7 worm cellular contexts compared by ENCODE assay signal in genomic region chrV:19666308-19666707, ce11.
TF ChIP-seq lines count a peak whose summit lies in the region.

No protein-coding gene starts in this region.

TF ChIP-seq in whole organism, L1 larva, 84 proteins besides CTCF, POLR2A, EP300 and RAD21 (continues in another document):
- no peak for TF ChIP-seq ztf-11 (tag; optimal IDR thresholded peaks at IDR 0.05; lab: Kevin White, UChicago)
- TF ChIP-seq Y116A8C.19 (tag; optimal IDR thresholded peaks at IDR 0.05; lab: Kevin White, UChicago; ENCODE audit: borderline replicate concordance): no peak
- TF ChIP-seq hlh-17 (GFP tag; optimal IDR thresholded peaks at IDR 0.05; lab: Kevin White, UChicago; ENCODE audit: borderline replicate concordance): no peak
- TF ChIP-seq nhr-19 (GFP tag; conservative IDR thresholded peaks at IDR 0.05; lab: Robert Waterston, UW): 0 out of 2 replicates have a peak, but pooled peaks have one; percentile 32
- TF ChIP-seq irx-1 (tag; optimal IDR thresholded peaks at IDR 0.05; lab: Kevin White, UChicago): peak; percentile 45
- peak in 1 of 2 experiments; percentile 35 for TF ChIP-seq lin-35 (GFP tag; optimal IDR thresholded peaks at IDR 0.05; lab: Kevin White, UChicago)
- peak; percentile 11 for TF ChIP-seq C16A3.4 (tag; optimal IDR thresholded peaks at IDR 0.05; lab: Kevin White, UChicago)
- no peak for TF ChIP-seq aha-1 (tag; optimal IDR thresholded peaks at IDR 0.05; lab: Kevin White, UChicago)
- peak in 1 of 2 experiments; percentile 6 for TF ChIP-seq efl-1 (optimal IDR thresholded peaks at IDR 0.05; lab: Kevin White, UChicago)
- peak; percentile 17 to 58 for TF ChIP-seq efl-1 (GFP tag; optimal IDR thresholded peaks at IDR 0.05 in 1 of 2; lab: Kevin White, UChicago)
- no peak for TF ChIP-seq fos-1 (tag; optimal IDR thresholded peaks at IDR 0.05; lab: Kevin White, UChicago)
- TF ChIP-seq ceh-8 (GFP tag; optimal IDR thresholded peaks at IDR 0.05; lab: Kevin White, UChicago): no peak

TF ChIP-seq in whole organism, L2 larva, 48 proteins besides CTCF, POLR2A, EP300 and RAD21:
- TF ChIP-seq nhr-129 (tag; optimal IDR thresholded peaks at IDR 0.05; lab: Kevin White, UChicago): peak; percentile 33
- TF ChIP-seq nhr-23 (tag; optimal IDR thresholded peaks at IDR 0.05; lab: Kevin White, UChicago): no peak
- TF ChIP-seq nhr-25 (tag; optimal IDR thresholded peaks at IDR 0.05; lab: Kevin White, UChicago): peak; percentile 54

TF ChIP-seq in whole organism, L3 larva, 47 proteins besides CTCF, POLR2A, EP300 and RAD21:
- TF ChIP-seq nhr-25 (tag; optimal IDR thresholded peaks at IDR 0.05; lab: Kevin White, UChicago) (peak; percentile 71), tbx-2 (tag; optimal IDR thresholded peaks at IDR 0.05; lab: Kevin White, UChicago) (no peak)

TF ChIP-seq in whole organism, L4 larva, 104 proteins besides CTCF, POLR2A, EP300 and RAD21 (continues in another document):
- TF ChIP-seq mdt-29 (GFP tag; IDR thresholded peaks at IDR 0.05; lab: Robert Waterston, UW): no peak
- TF ChIP-seq nhr-28 (tag; optimal IDR thresholded peaks at IDR 0.05; lab: Kevin White, UChicago): peak; percentile 49
- TF ChIP-seq F37D6.2 (tag; optimal IDR thresholded peaks at IDR 0.05; lab: Kevin White, UChicago): no peak
- TF ChIP-seq ztf-11 (tag; optimal IDR thresholded peaks at IDR 0.05; lab: Kevin White, UChicago): no peak
- TF ChIP-seq tra-1 (GFP tag; IDR thresholded peaks at IDR 0.05; lab: Robert Waterston, UW): peak; percentile 63; the same call in 1 of the 2 replicates
- peak in 1 of 2 experiments; percentile 77 for TF ChIP-seq unc-62 (GFP tag; optimal IDR thresholded peaks at IDR 0.05 in 1 of 2; lab: Kevin White, UChicago)
- no peak for TF ChIP-seq unc-62 (tag; optimal IDR thresholded peaks at IDR 0.05; lab: Kevin White, UChicago)
- TF ChIP-seq R02D3.7 (tag; optimal IDR thresholded peaks at IDR 0.05; lab: Kevin White, UChicago): no peak
- no peak for TF ChIP-seq dmd-9 (GFP tag; IDR thresholded peaks at IDR 0.05; lab: Robert Waterston, UW)
- peak; percentile 5 for TF ChIP-seq nhr-6 (tag; optimal IDR thresholded peaks at IDR 0.05; lab: Kevin White, UChicago)
- TF ChIP-seq aha-1 (tag; lab: Kevin White, UChicago): peak; percentile 31
- TF ChIP-seq nhr-76 (tag; optimal IDR thresholded peaks at IDR 0.05; lab: Kevin White, UChicago): no peak
- no peak for TF ChIP-seq vab-7 (GFP tag; IDR thresholded peaks at IDR 0.05; lab: Robert Waterston, UW)
- no peak for TF ChIP-seq ZK337.2 (GFP tag; IDR thresholded peaks at IDR 0.05; lab: Robert Waterston, UW)
- TF ChIP-seq ces-1 (GFP tag; optimal IDR thresholded peaks at IDR 0.05; lab: Kevin White, UChicago): no peak
- no peak for TF ChIP-seq rbr-2 (tag; optimal IDR thresholded peaks at IDR 0.05; lab: Kevin White, UChicago)
- no peak for TF ChIP-seq nhr-11 (tag; optimal IDR thresholded peaks at IDR 0.05; lab: Kevin White, UChicago)
- no peak for TF ChIP-seq nhr-102 (tag; optimal IDR thresholded peaks at IDR 0.05; lab: Kevin White, UChicago)
- no peak for TF ChIP-seq T26A8.4 (GFP tag; IDR thresholded peaks at IDR 0.05; lab: Robert Waterston, UW)
- no peak for TF ChIP-seq madf-9 (GFP tag; conservative IDR thresholded peaks at IDR 0.05; lab: Robert Waterston, UW)

TF ChIP-seq in whole organism, midembryonic, 9 proteins besides CTCF, POLR2A, EP300 and RAD21:
- TF ChIP-seq ztf-29 (GFP tag; IDR thresholded peaks at IDR 0.05; lab: Robert Waterston, UW) (peak; percentile 85; the same call in 1 of the 2 replicates), ztf-23 (GFP tag; IDR thresholded peaks at IDR 0.05; lab: Robert Waterston, UW) (no peak)

TF ChIP-seq in whole organism, mixed stage, embryonic, 35 proteins besides CTCF, POLR2A, EP300 and RAD21:
- TF ChIP-seq hlh-1 (tag; optimal IDR thresholded peaks at IDR 0.05; lab: Kevin White, UChicago): peak; percentile 16
- TF ChIP-seq mep-1 (tag; optimal IDR thresholded peaks at IDR 0.05; lab: Kevin White, UChicago): no peak
- no peak for TF ChIP-seq flh-1 (GFP tag; optimal IDR thresholded peaks at IDR 0.05; lab: Kevin White, UChicago)
TF ChIP-seq in whole organism, mixed stage, embryonic: peak in this region for 1.

TF ChIP-seq in whole organism, young adult, 124 proteins besides CTCF, POLR2A, EP300 and RAD21:
- no peak for TF ChIP-seq gei-17 (GFP tag; optimal IDR thresholded peaks at IDR 0.05; lab: Kevin White, UChicago)
- TF ChIP-seq hmg-1.2 (GFP tag; IDR thresholded peaks at IDR 0.05; lab: Robert Waterston, UW): peak; percentile 26; the same call in 1 of the 2 replicates
TF ChIP-seq in whole organism, young adult: peak in this region for 1.
